Worm (Caenorhabditis elegans) whole organism, late embryonic: Measurements from ENCODE around the gene R166.2.

Experiments
- C08G9.2 ChIP-seq: sonication (generic microtip); optimal IDR thresholded peaks from 2 replicates; lab custom pipeline; 2016; ENCODE audit warnings: mild to moderate bottlenecking, missing genetic modification characterization, moderate library complexity, missing compliant biosample characterization
- ama-1 ChIP-seq: fragments of 150-350 bp; optimal IDR thresholded peaks from 2 replicates; lab custom pipeline; 2014
- ceh-30 ChIP-seq: fragments of 150-350 bp; optimal IDR thresholded peaks from 2 replicates; lab custom pipeline; 2014; ENCODE audit warnings: missing biosample characterization, missing genetic modification characterization
- elt-2 ChIP-seq: sonication (generic microtip); optimal IDR thresholded peaks from 2 replicates; lab custom pipeline; 2016; ENCODE audit warnings: missing genetic modification reagents, missing genetic modification characterization, missing compliant biosample characterization
- fkh-10 ChIP-seq: fragments of 150-350 bp; optimal IDR thresholded peaks from 2 replicates; lab custom pipeline; 2014; ENCODE audit warnings: missing biosample characterization, missing genetic modification reagents, missing genetic modification characterization
- hlh-13 ChIP-seq: fragments of 200-800 bp; sonication (Bioruptor generic); optimal IDR thresholded peaks from 2 replicates; lab custom pipeline; 2018; ENCODE audit warnings: mild to moderate bottlenecking, missing genetic modification characterization, missing compliant biosample characterization
- nhr-11 ChIP-seq: fragments of 150-350 bp; optimal IDR thresholded peaks from 2 replicates; lab custom pipeline; 2014; ENCODE audit warnings: missing biosample characterization, missing genetic modification characterization
- nhr-232 ChIP-seq: sonication (generic microtip); optimal IDR thresholded peaks from 2 replicates; lab custom pipeline; 2016; ENCODE audit warnings: missing genetic modification characterization, missing compliant biosample characterization
- pha-4 ChIP-seq: fragments of 150-350 bp; optimal IDR thresholded peaks from 2 replicates; lab custom pipeline; 2018; ENCODE audit warnings: missing biosample characterization, missing genetic modification reagents, missing genetic modification characterization
- ref-2 ChIP-seq: sonication (generic microtip); optimal IDR thresholded peaks from 2 replicates; lab custom pipeline; 2016; ENCODE audit warnings: missing genetic modification characterization, missing compliant biosample characterization
- sdc-2 ChIP-seq: sonication (generic microtip); optimal IDR thresholded peaks from 2 replicates; lab custom pipeline; 2016; ENCODE audit warnings: missing genotype, missing genetic modification characterization, missing compliant biosample characterization
- sox-4 ChIP-seq: sonication (generic microtip); optimal IDR thresholded peaks from 2 replicates; lab custom pipeline; 2017; ENCODE audit warnings: mild to moderate bottlenecking, missing genetic modification characterization, inconsistent platforms, missing compliant biosample characterization

ce11 chrII:10519863-10520262 lies 17.6 kb downstream of the R166.2 start:
- TF ChIP-seq ref-2 (tag; lab: Kevin White, UChicago) (no peak), ceh-30 (tag; lab: Kevin White, UChicago) (no peak), hlh-13 (GFP tag; lab: Kevin White, UChicago) (no peak), sox-4 (tag; lab: Kevin White, UChicago) (no peak), sdc-2 (tag; lab: Kevin White, UChicago) (no peak), fkh-10 (GFP tag; lab: Kevin White, UChicago) (no peak), nhr-232 (no peak), elt-2 (no peak), ama-1 (no peak), pha-4 (tag; lab: Kevin White, UChicago) (no peak), C08G9.2 (tag; lab: Kevin White, UChicago) (no peak), nhr-11 (tag; lab: Kevin White, UChicago) (no peak)
